Fruit fly (Drosophila melanogaster) whole organism: ENCODE data around the gene rtv.

ENCODE experiments used
- Dll ChIP-seq: fragments of >200 bp; optimal IDR thresholded peaks from 2 replicates; lab custom pipeline; 2017
- pan ChIP-seq: fragments of >200 bp; optimal IDR thresholded peaks from 2 replicates; lab custom pipeline; 2017

DNA sequence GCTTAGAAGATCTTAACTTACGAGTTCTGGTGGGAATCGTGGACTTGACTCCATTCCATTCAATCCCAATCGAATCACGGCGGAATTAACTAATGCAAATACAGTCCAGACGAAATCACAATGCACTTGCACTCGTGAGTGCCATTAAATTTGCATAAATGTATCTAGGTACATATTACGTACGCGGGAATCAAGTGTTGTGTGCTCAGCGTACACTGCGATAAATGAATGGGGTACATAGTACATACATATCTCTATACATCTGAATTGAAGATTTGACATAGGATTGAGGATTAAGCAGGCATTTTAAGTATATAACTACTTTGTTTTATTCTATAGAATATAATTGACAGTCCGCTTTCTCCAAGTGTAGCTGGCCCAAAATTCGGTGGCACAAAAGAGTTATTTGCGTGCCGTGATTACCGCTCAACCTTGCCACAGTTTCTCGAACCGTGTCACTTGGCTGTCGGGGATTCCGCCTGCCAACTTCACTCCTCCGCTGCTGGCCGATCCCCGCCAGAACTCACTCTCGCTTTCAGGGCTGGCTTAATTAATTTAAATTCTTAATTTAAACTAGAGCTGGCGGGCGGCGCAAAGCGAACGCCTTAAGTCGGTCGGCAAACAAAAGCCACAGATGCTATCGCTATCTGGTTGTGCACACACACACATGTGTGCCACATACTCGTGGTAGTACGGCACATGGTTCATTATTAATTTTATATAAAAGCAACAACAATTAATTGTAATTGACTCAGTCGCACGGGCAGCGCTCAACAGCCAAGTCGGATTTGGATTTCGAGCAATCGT is 11.8 kb downstream of the rtv start, which contains the start of the genes CG15199 and CG15202:
- TF ChIP-seq Dll = no peak
- TF ChIP-seq pan (lab: Kevin White, UChicago) = no peak
